Worm (Caenorhabditis elegans) whole organism, L4 larva: ENCODE data around the gene scl-23.

Source experiments
- F26F4.8 ChIP-seq: fragments of 200-800 bp; sonication (Bioruptor generic); conservative IDR thresholded peaks from 2 replicates; pipeline ENCODE4 v1.3.6; 2022; ENCODE audit warnings: missing genetic modification characterization, missing compliant biosample characterization
- F37D6.2 ChIP-seq: sonication (generic microtip); optimal IDR thresholded peaks from 2 replicates; lab custom pipeline; 2016; ENCODE audit warnings: mild to moderate bottlenecking, missing genetic modification characterization, missing compliant biosample characterization
- T20F7.1 ChIP-seq: fragments of 200-800 bp; sonication (Bioruptor generic); optimal IDR thresholded peaks from 2 replicates; lab custom pipeline; 2018; ENCODE audit warnings: mild to moderate bottlenecking, missing genetic modification characterization, missing compliant biosample characterization
- T26A8.4 ChIP-seq: fragments of 200-800 bp; sonication (Bioruptor generic); IDR thresholded peaks from 2 replicates; pipeline ENCODE4 v1.3.6; 2022; ENCODE audit warnings: missing genetic modification characterization, missing compliant biosample characterization
- Y105C5A.15 ChIP-seq: fragments of 200-800 bp; sonication (Bioruptor generic); IDR thresholded peaks from 2 replicates; pipeline ENCODE4 v1.3.6; 2022; ENCODE audit warnings: missing genetic modification characterization, missing compliant biosample characterization
- Y5F2A.4 ChIP-seq: fragments of 200-800 bp; sonication (Bioruptor generic); optimal IDR thresholded peaks from 2 replicates; lab custom pipeline; 2018; ENCODE audit warnings: mild to moderate bottlenecking, missing genetic modification characterization, missing compliant biosample characterization
- Y75B8A.6 ChIP-seq: fragments of 200-800 bp; sonication (Bioruptor generic); IDR thresholded peaks from 2 replicates; pipeline ENCODE4 v1.3.6; 2022; ENCODE audit warnings: missing genetic modification reagents, missing genetic modification characterization, missing compliant biosample characterization
- aha-1 ChIP-seq: fragments of 150-350 bp; peaks from one replicate; lab custom pipeline; 2014; ENCODE audit warnings: missing biosample characterization, missing genetic modification characterization
- attf-4 ChIP-seq: sonication (generic microtip); optimal IDR thresholded peaks from 3 replicates; lab custom pipeline; 2017; ENCODE audit warnings: missing biosample characterization, missing genetic modification characterization
- ceh-28 ChIP-seq: fragments of 150-350 bp; optimal IDR thresholded peaks from 2 replicates; lab custom pipeline; 2014; ENCODE audit warnings: missing biosample characterization, missing genetic modification reagents, missing genetic modification characterization
- ceh-32 ChIP-seq: sonication (generic microtip); optimal IDR thresholded peaks from 2 replicates; lab custom pipeline; 2016; ENCODE audit warnings: mild to moderate bottlenecking, missing genetic modification characterization, missing compliant biosample characterization; ENCODE audit not compliant: poor library complexity
- ceh-44 ChIP-seq: fragments of 200-800 bp; sonication (Bioruptor generic); IDR thresholded peaks from 2 replicates; pipeline ENCODE4 v1.3.6; 2022; ENCODE audit warnings: missing genetic modification reagents, missing genetic modification characterization, missing compliant biosample characterization
- ctbp-1 ChIP-seq: fragments of 200-800 bp; sonication (Bioruptor generic); IDR thresholded peaks from 2 replicates; pipeline ENCODE4 v1.3.6; 2022; ENCODE audit warnings: missing genetic modification reagents, missing genetic modification characterization, missing compliant biosample characterization
- daf-16 ChIP-seq, 3 experiments: sonication (generic microtip); optimal IDR thresholded peaks; 2 replicates each; lab custom pipeline; 2016 to 2017; ENCODE audit warnings: missing genetic modification characterization in 3 of 3, missing genetic modification reagents in 3 of 3, mild to moderate bottlenecking in 2 of 3, missing compliant biosample characterization in 2 of 3, missing biosample characterization in 1 of 3, moderate library complexity in 1 of 3
- daf-8 ChIP-seq: fragments of 200-800 bp; sonication (Bioruptor generic); IDR thresholded peaks from 2 replicates; pipeline ENCODE4 v1.3.6; 2022; ENCODE audit warnings: missing genetic modification characterization, missing compliant biosample characterization
- dmd-6 ChIP-seq: fragments of 200-800 bp; sonication (Bioruptor generic); IDR thresholded peaks from 2 replicates; pipeline ENCODE4 v1.3.6; 2022; ENCODE audit warnings: missing genetic modification reagents, missing genetic modification characterization, missing compliant biosample characterization
- dpl-1 ChIP-seq: fragments of 150-350 bp; optimal IDR thresholded peaks from 2 replicates; lab custom pipeline; 2014; ENCODE audit warnings: missing biosample characterization, missing genetic modification reagents, missing genetic modification characterization
- duxl-1 ChIP-seq: sonication (generic microtip); optimal IDR thresholded peaks from 2 replicates; lab custom pipeline; 2016; ENCODE audit warnings: mild to moderate bottlenecking, missing genetic modification characterization, moderate library complexity, missing compliant biosample characterization; ENCODE audit not compliant: poor library complexity
- egl-27 ChIP-seq: sonication (generic microtip); optimal IDR thresholded peaks from 3 replicates; lab custom pipeline; 2017; ENCODE audit warnings: missing biosample characterization, missing genetic modification reagents, missing genetic modification characterization
- egl-43 ChIP-seq: fragments of 200-800 bp; sonication (Bioruptor generic); IDR thresholded peaks from 2 replicates; pipeline ENCODE4 v1.3.6; 2022; ENCODE audit warnings: missing genetic modification reagents, missing genetic modification characterization, missing compliant biosample characterization
- fkh-10 ChIP-seq: fragments of 150-350 bp; optimal IDR thresholded peaks from 2 replicates; lab custom pipeline; 2014; ENCODE audit warnings: missing biosample characterization, missing genetic modification reagents, missing genetic modification characterization
- gei-8 ChIP-seq: fragments of 200-800 bp; sonication (Bioruptor generic); optimal IDR thresholded peaks from 2 replicates; lab custom pipeline; 2018; ENCODE audit warnings: mild to moderate bottlenecking, missing genetic modification characterization, missing compliant biosample characterization
- hif-1 ChIP-seq, 2 experiments: sonication (generic microtip); optimal IDR thresholded peaks; 2 replicates each; lab custom pipeline; 2016 to 2017; ENCODE audit warnings: missing compliant biosample characterization in 2 of 2, missing genetic modification characterization in 2 of 2, missing genetic modification reagents in 2 of 2, missing genotype in 2 of 2, mild to moderate bottlenecking in 1 of 2
- hlh-30 ChIP-seq: sonication (generic microtip); optimal IDR thresholded peaks from 2 replicates; lab custom pipeline; 2017; ENCODE audit warnings: antibody characterized with exemption, mild to moderate bottlenecking, missing genetic modification characterization, missing compliant biosample characterization; ENCODE audit not compliant: insufficient read depth
- hmg-1.1 ChIP-seq: fragments of 200-800 bp; sonication (Bioruptor generic); IDR thresholded peaks from 2 replicates; pipeline ENCODE4 v1.3.6; 2022; ENCODE audit warnings: missing genetic modification reagents, missing genetic modification characterization, missing compliant biosample characterization
- lin-13 ChIP-seq: fragments of 150-350 bp; optimal IDR thresholded peaks from 2 replicates; lab custom pipeline; 2014; ENCODE audit warnings: missing biosample characterization, missing genetic modification reagents, missing genetic modification characterization
- lin-15B ChIP-seq: fragments of 150-350 bp; sonication (generic microtip); optimal IDR thresholded peaks from 3 replicates; lab custom pipeline; 2014; ENCODE audit warnings: missing biosample characterization, missing genetic modification characterization
- lir-3 ChIP-seq: sonication (generic microtip); optimal IDR thresholded peaks from 2 replicates; lab custom pipeline; 2016; ENCODE audit warnings: mild to moderate bottlenecking, missing genetic modification characterization, missing compliant biosample characterization
- lsy-2 ChIP-seq, 2 experiments: fragments of 150-350 bp in 1 of 2; sonication (generic microtip) in 1 of 2; optimal IDR thresholded peaks; 2 replicates each; lab custom pipeline; 2014 to 2017; ENCODE audit warnings: missing biosample characterization in 2 of 2, missing genetic modification characterization in 2 of 2
- mdl-1 ChIP-seq, 2 experiments: fragments of 150-350 bp in 1 of 2; sonication (generic microtip) in 1 of 2; optimal IDR thresholded peaks; 2 replicates each; lab custom pipeline; 2014 to 2017; ENCODE audit warnings: missing biosample characterization in 2 of 2, missing genetic modification characterization in 2 of 2
- mep-1 ChIP-seq: fragments of 150-350 bp; sonication (generic microtip); optimal IDR thresholded peaks from 3 replicates; lab custom pipeline; 2014; ENCODE audit warnings: missing biosample characterization, missing genetic modification characterization
- mes-2 ChIP-seq: sonication (generic microtip); optimal IDR thresholded peaks from 2 replicates; lab custom pipeline; 2016; ENCODE audit warnings: missing genotype, mild to moderate bottlenecking, missing genetic modification characterization, missing compliant biosample characterization; ENCODE audit not compliant: poor library complexity, severe bottlenecking
- mxl-3 ChIP-seq: fragments of 200-800 bp; sonication (Bioruptor generic); optimal IDR thresholded peaks from 2 replicates; lab custom pipeline; 2018; ENCODE audit warnings: mild to moderate bottlenecking, missing genetic modification characterization, missing compliant biosample characterization
- nhr-11 ChIP-seq: fragments of 150-350 bp; optimal IDR thresholded peaks from 2 replicates; lab custom pipeline; 2014; ENCODE audit warnings: missing biosample characterization, missing genetic modification characterization
- nhr-28 ChIP-seq: fragments of 150-350 bp; optimal IDR thresholded peaks from 2 replicates; lab custom pipeline; 2014; ENCODE audit warnings: missing biosample characterization, missing genetic modification characterization
- nhr-41 ChIP-seq: fragments of 200-800 bp; sonication (Bioruptor generic); IDR thresholded peaks from 2 replicates; pipeline ENCODE4 v1.3.6; 2022; ENCODE audit warnings: missing genetic modification reagents, missing genetic modification characterization, missing compliant biosample characterization
- nhr-48 ChIP-seq: sonication (generic microtip); optimal IDR thresholded peaks from 2 replicates; lab custom pipeline; 2016; ENCODE audit warnings: mild to moderate bottlenecking, missing genetic modification characterization, missing compliant biosample characterization
- nhr-6 ChIP-seq: fragments of 150-350 bp; optimal IDR thresholded peaks from 2 replicates; lab custom pipeline; 2014; ENCODE audit warnings: missing biosample characterization, missing genetic modification characterization
- nhr-77 ChIP-seq: fragments of 150-350 bp; optimal IDR thresholded peaks from 2 replicates; lab custom pipeline; 2014; ENCODE audit warnings: missing biosample characterization, missing genetic modification characterization
- pqm-1 ChIP-seq: sonication (generic microtip); optimal IDR thresholded peaks from 2 replicates; lab custom pipeline; 2017; ENCODE audit warnings: missing biosample characterization, missing genetic modification characterization
- saeg-2 ChIP-seq: fragments of 200-800 bp; sonication (Bioruptor generic); IDR thresholded peaks from 2 replicates; pipeline ENCODE4 v1.3.6; 2022; ENCODE audit warnings: missing genetic modification reagents, missing genetic modification characterization, missing compliant biosample characterization
- skn-1 ChIP-seq: fragments of 150-350 bp; optimal IDR thresholded peaks from 2 replicates; lab custom pipeline; 2014; ENCODE audit warnings: missing biosample characterization, missing genetic modification characterization
- spr-3 ChIP-seq: fragments of 200-800 bp; sonication (Bioruptor generic); optimal IDR thresholded peaks from 2 replicates; lab custom pipeline; 2018; ENCODE audit warnings: mild to moderate bottlenecking, missing genetic modification characterization, missing compliant biosample characterization
- tra-1 ChIP-seq: fragments of 200-800 bp; sonication (Bioruptor generic); IDR thresholded peaks from 2 replicates; pipeline ENCODE4 v1.3.6; 2022; ENCODE audit warnings: missing genetic modification reagents, missing genetic modification characterization, missing compliant biosample characterization
- unc-130 ChIP-seq: sonication (generic microtip); optimal IDR thresholded peaks from 2 replicates; lab custom pipeline; 2016; ENCODE audit warnings: missing genetic modification reagents, missing genetic modification characterization, missing compliant biosample characterization
- vab-7 ChIP-seq: fragments of 200-800 bp; sonication (Bioruptor generic); IDR thresholded peaks from 2 replicates; pipeline ENCODE4 v1.3.6; 2022; ENCODE audit warnings: missing genetic modification reagents, missing genetic modification characterization, missing compliant biosample characterization
- zag-1 ChIP-seq: fragments of 150-350 bp; optimal IDR thresholded peaks from 2 replicates; lab custom pipeline; 2014; ENCODE audit warnings: missing biosample characterization, missing genetic modification characterization
- zfp-2 ChIP-seq: sonication (generic microtip); optimal IDR thresholded peaks from 2 replicates; lab custom pipeline; 2016; ENCODE audit warnings: mild to moderate bottlenecking, missing genetic modification characterization, missing compliant biosample characterization
- zfp-3 ChIP-seq: fragments of 200-800 bp; sonication (Bioruptor generic); conservative IDR thresholded peaks from 2 replicates; pipeline ENCODE4 v1.3.6; 2022; ENCODE audit warnings: missing genetic modification reagents, missing genetic modification characterization, missing compliant biosample characterization
- zip-11 ChIP-seq: fragments of 200-800 bp; sonication (Bioruptor generic); IDR thresholded peaks from 2 replicates; pipeline ENCODE4 v1.3.6; 2022; ENCODE audit warnings: missing genetic modification characterization, missing compliant biosample characterization
- zip-2 ChIP-seq: fragments of 150-350 bp; optimal IDR thresholded peaks from 2 replicates; lab custom pipeline; 2014; ENCODE audit warnings: missing biosample characterization, missing genetic modification characterization
- ztf-11 ChIP-seq: fragments of 150-350 bp; optimal IDR thresholded peaks from 2 replicates; lab custom pipeline; 2014; ENCODE audit warnings: missing biosample characterization, missing genetic modification characterization

scl-23 gene

ce11 chrIV:51219-51618 is 38.7 kb downstream of the scl-23 start (continued):
- TF ChIP-seq daf-16 (GFP tag; optimal IDR thresholded peaks at IDR 0.05; lab: Kevin White, UChicago) = no peak
- TF ChIP-seq daf-16 (tag; optimal IDR thresholded peaks at IDR 0.05; lab: Kevin White, UChicago) = peak; percentile 71
- TF ChIP-seq spr-3 (GFP tag; lab: Kevin White, UChicago) = no peak
- TF ChIP-seq zip-2 (tag; lab: Kevin White, UChicago) = no peak
- peak; percentile 84 for TF ChIP-seq mxl-3 (GFP tag; lab: Kevin White, UChicago)
- no peak for TF ChIP-seq zag-1 (tag; lab: Kevin White, UChicago)
- no peak for TF ChIP-seq Y105C5A.15 (GFP tag; lab: Robert Waterston, UW)
- TF ChIP-seq duxl-1 (tag; lab: Kevin White, UChicago) = peak; percentile 34
- TF ChIP-seq Y5F2A.4 (GFP tag; lab: Kevin White, UChicago) = no peak
- no peak for TF ChIP-seq lin-15B (tag; lab: Kevin White, UChicago)
- TF ChIP-seq zfp-3 = no peak
- TF ChIP-seq F26F4.8 (GFP tag; lab: Robert Waterston, UW) = no peak
- no peak for TF ChIP-seq ceh-28 (tag; lab: Kevin White, UChicago)
- peak; percentile 71 for TF ChIP-seq nhr-28 (tag; lab: Kevin White, UChicago)
- no peak for TF ChIP-seq lin-13 (GFP tag; lab: Kevin White, UChicago)
- no peak for TF ChIP-seq T26A8.4 (GFP tag; lab: Robert Waterston, UW)
- no peak for TF ChIP-seq T20F7.1
- TF ChIP-seq attf-4 (tag; lab: Kevin White, UChicago) = no peak
- TF ChIP-seq fkh-10 = no peak
- peak; percentile 52 for TF ChIP-seq mep-1
- TF ChIP-seq egl-43 (GFP tag; lab: Robert Waterston, UW) = peak; percentile 58; the same call in 1 of the 2 replicates
- peak in 1 of 2 experiments; percentile 42 for TF ChIP-seq hif-1 (tag; optimal IDR thresholded peaks at IDR 0.05; lab: Kevin White, UChicago)
- TF ChIP-seq daf-8 (GFP tag; lab: Robert Waterston, UW) = no peak
- TF ChIP-seq egl-27 (tag; lab: Kevin White, UChicago) = no peak
- TF ChIP-seq tra-1 = no peak
- peak; percentile 68 for TF ChIP-seq aha-1
- TF ChIP-seq saeg-2 (GFP tag; lab: Robert Waterston, UW) = no peak
- TF ChIP-seq nhr-6 (tag; lab: Kevin White, UChicago) = no peak
- TF ChIP-seq zip-11 (GFP tag; lab: Robert Waterston, UW) = no peak
- TF ChIP-seq nhr-41 (GFP tag; lab: Robert Waterston, UW) = no peak
- TF ChIP-seq unc-130 (GFP tag; lab: Kevin White, UChicago) = no peak
- peak; percentile 49 for TF ChIP-seq hlh-30 (tag; lab: Kevin White, UChicago)
- no peak for TF ChIP-seq ztf-11 (tag; lab: Kevin White, UChicago)
- no peak for TF ChIP-seq ceh-44 (GFP tag; lab: Robert Waterston, UW)
- no peak for TF ChIP-seq F37D6.2
- no peak for TF ChIP-seq ctbp-1 (GFP tag; lab: Robert Waterston, UW)
- no peak for TF ChIP-seq gei-8 (GFP tag; lab: Kevin White, UChicago)
- no peak for TF ChIP-seq vab-7 (GFP tag; lab: Robert Waterston, UW)
- TF ChIP-seq hmg-1.1 (GFP tag; lab: Robert Waterston, UW) = peak; percentile 72
- peak; percentile 31 for TF ChIP-seq pqm-1 (tag; lab: Kevin White, UChicago)
- TF ChIP-seq mes-2 (tag; lab: Kevin White, UChicago) = peak; percentile 65
- TF ChIP-seq ceh-32 = no peak
- no peak for TF ChIP-seq mdl-1 (tag; optimal IDR thresholded peaks at IDR 0.05; lab: Kevin White, UChicago)
- TF ChIP-seq dmd-6 = 0 out of 2 replicates have a peak, but pooled peaks have one; percentile 28
- no peak for TF ChIP-seq zfp-2 (tag; lab: Kevin White, UChicago)
- no peak for TF ChIP-seq Y75B8A.6 (GFP tag; lab: Robert Waterston, UW)
- no peak for TF ChIP-seq nhr-11
- TF ChIP-seq lir-3 (tag; lab: Kevin White, UChicago) = no peak
- no peak for TF ChIP-seq skn-1 (tag; lab: Kevin White, UChicago)
- peak; percentile 27 for TF ChIP-seq nhr-77
- TF ChIP-seq dpl-1 (GFP tag; lab: Kevin White, UChicago) = peak; percentile 29
- peak; percentile 34 for TF ChIP-seq nhr-48 (tag; lab: Kevin White, UChicago)
- peak in 1 of 2 experiments; percentile 21 for TF ChIP-seq lsy-2 (tag; optimal IDR thresholded peaks at IDR 0.05; lab: Kevin White, UChicago)
